Worm (Caenorhabditis elegans) whole organism, early embryonic: ENCODE results near the gene R10E4.9.

ENCODE experiments used
- B0310.2 ChIP-seq: sonication (generic microtip); optimal IDR thresholded peaks from 2 replicates; lab custom pipeline; 2016; ENCODE audit warnings: mild to moderate bottlenecking, missing genetic modification characterization, missing compliant biosample characterization
- F13C5.2 ChIP-seq: sonication (generic microtip); optimal IDR thresholded peaks from 2 replicates; lab custom pipeline; 2017; ENCODE audit warnings: mild to moderate bottlenecking, missing genetic modification characterization, inconsistent platforms, missing compliant biosample characterization
- aly-1 ChIP-seq: sonication (generic microtip); optimal IDR thresholded peaks from 2 replicates; lab custom pipeline; 2016; ENCODE audit warnings: missing genetic modification characterization, missing compliant biosample characterization
- ama-1 ChIP-seq: fragments of 150-350 bp; optimal IDR thresholded peaks from 2 replicates; lab custom pipeline; 2014
- ceh-13 ChIP-seq: fragments of 200-800 bp; sonication (Bioruptor generic); optimal IDR thresholded peaks from 2 replicates; lab custom pipeline; 2018; ENCODE audit warnings: mild to moderate bottlenecking, missing genetic modification characterization, missing compliant biosample characterization
- ceh-36 ChIP-seq: sonication (generic microtip); optimal IDR thresholded peaks from 2 replicates; lab custom pipeline; 2016; ENCODE audit warnings: missing genetic modification characterization, inconsistent platforms, missing compliant biosample characterization
- flt-1 ChIP-seq: fragments of 200-800 bp; sonication (Bioruptor generic); IDR thresholded peaks from 2 replicates; pipeline ENCODE4 v1.3.6; 2022; ENCODE audit warnings: missing genetic modification characterization, missing compliant biosample characterization
- hmg-4 ChIP-seq: fragments of 200-800 bp; sonication (Bioruptor generic); optimal IDR thresholded peaks from 2 replicates; lab custom pipeline; 2018; ENCODE audit warnings: mild to moderate bottlenecking, missing genetic modification characterization, missing compliant biosample characterization
- hnd-1 ChIP-seq: sonication (generic microtip); optimal IDR thresholded peaks from 2 replicates; lab custom pipeline; 2016; ENCODE audit warnings: missing genetic modification characterization, missing compliant biosample characterization
- pes-1 ChIP-seq: fragments of 200-800 bp; sonication (Bioruptor generic); IDR thresholded peaks from 2 replicates; pipeline ENCODE4 v1.3.6; 2022; ENCODE audit warnings: missing genetic modification reagents, missing genetic modification characterization, missing compliant biosample characterization
- scrt-1 ChIP-seq: fragments of 200-800 bp; sonication (Bioruptor generic); IDR thresholded peaks from 2 replicates; pipeline ENCODE4 v1.3.6; 2022; ENCODE audit warnings: missing genetic modification characterization, missing compliant biosample characterization
- sea-1 ChIP-seq: fragments of 200-800 bp; sonication (Bioruptor generic); conservative IDR thresholded peaks from 2 replicates; pipeline ENCODE4 v1.3.6; 2022; ENCODE audit warnings: missing genetic modification characterization, missing compliant biosample characterization
- tbx-37 ChIP-seq: fragments of 200-800 bp; sonication (Bioruptor generic); conservative IDR thresholded peaks from 2 replicates; pipeline ENCODE4 v1.3.6; 2022; ENCODE audit warnings: missing genetic modification reagents, missing genetic modification characterization, missing compliant biosample characterization
- tra-4 ChIP-seq: sonication (generic microtip); optimal IDR thresholded peaks from 2 replicates; lab custom pipeline; 2017; ENCODE audit warnings: missing genetic modification characterization, missing compliant biosample characterization

- TF ChIP-seq F13C5.2 (tag; lab: Kevin White, UChicago), result no peak
- TF ChIP-seq sea-1 (GFP tag; lab: Robert Waterston, UW), result no peak
- no peak for TF ChIP-seq ama-1 (lab: Kevin White, UChicago)
- TF ChIP-seq ceh-13, result no peak
- TF ChIP-seq hnd-1 (tag; lab: Kevin White, UChicago), result no peak
- no peak for TF ChIP-seq ceh-36 (tag; lab: Kevin White, UChicago)
- TF ChIP-seq tbx-37 (GFP tag; lab: Robert Waterston, UW), result no peak
- no peak for TF ChIP-seq scrt-1 (GFP tag; lab: Robert Waterston, UW)
- TF ChIP-seq B0310.2, result no peak
- no peak for TF ChIP-seq tra-4 (tag; lab: Kevin White, UChicago)
- no peak for TF ChIP-seq aly-1 (tag; lab: Kevin White, UChicago)
- TF ChIP-seq hmg-4, result no peak
- no peak for TF ChIP-seq flt-1 (GFP tag; lab: Robert Waterston, UW)
- no peak for TF ChIP-seq pes-1 (GFP tag; lab: Robert Waterston, UW)
Measured at ce11 chrIII:4345034-4345433, 42.8 kb upstream of the R10E4.9 start, which contains the start of gene hse-5.
